Worm (Caenorhabditis elegans) whole organism, young adult: ENCODE measurements around the gene str-162.

Source experiments
- F23B12.7 ChIP-seq: sonication (generic microtip); optimal IDR thresholded peaks from 2 replicates; lab custom pipeline; 2017; ENCODE audit warnings: missing genetic modification characterization, mild to moderate bottlenecking, missing compliant biosample characterization, antibody characterized with exemption, moderate library complexity; ENCODE audit not compliant: insufficient read depth
- aptf-2 ChIP-seq: fragments of 200-800 bp; sonication (Bioruptor generic); conservative IDR thresholded peaks from 2 replicates; pipeline ENCODE4 v1.3.6; 2022; ENCODE audit warnings: missing genetic modification reagents, missing genetic modification characterization, missing compliant biosample characterization
- ceh-79 ChIP-seq: sonication (generic microtip); optimal IDR thresholded peaks from 2 replicates; lab custom pipeline; 2017; ENCODE audit warnings: mild to moderate bottlenecking, missing genetic modification characterization, missing compliant biosample characterization
- chd-7 ChIP-seq: sonication (generic microtip); optimal IDR thresholded peaks from 2 replicates; lab custom pipeline; 2016; ENCODE audit warnings: mild to moderate bottlenecking, missing genetic modification characterization, moderate library complexity, missing compliant biosample characterization
- fkh-3 ChIP-seq: sonication (generic microtip); optimal IDR thresholded peaks from 2 replicates; lab custom pipeline; 2016; ENCODE audit warnings: mild to moderate bottlenecking, missing genetic modification characterization, missing compliant biosample characterization
- hlh-26 ChIP-seq: fragments of 200-800 bp; sonication (Bioruptor generic); conservative IDR thresholded peaks from 2 replicates; pipeline ENCODE4 v1.3.6; 2022; ENCODE audit warnings: missing genetic modification reagents, missing genetic modification characterization, missing compliant biosample characterization
- sdz-38 ChIP-seq: sonication (generic microtip); optimal IDR thresholded peaks from 2 replicates; lab custom pipeline; 2016; ENCODE audit warnings: missing genotype, missing genetic modification characterization, missing compliant biosample characterization
- sptf-2 ChIP-seq: fragments of 200-800 bp; sonication (Bioruptor generic); optimal IDR thresholded peaks from 2 replicates; lab custom pipeline; 2018; ENCODE audit warnings: mild to moderate bottlenecking, missing genetic modification characterization, missing compliant biosample characterization
- ztf-28 ChIP-seq: fragments of 200-800 bp; sonication (Bioruptor generic); IDR thresholded peaks from 2 replicates; pipeline ENCODE4 v1.3.6; 2022; ENCODE audit warnings: missing genetic modification reagents, missing genetic modification characterization, missing compliant biosample characterization
- ztf-3 ChIP-seq: fragments of 200-800 bp; sonication (Bioruptor generic); optimal IDR thresholded peaks from 2 replicates; lab custom pipeline; 2018; ENCODE audit warnings: mild to moderate bottlenecking, missing genetic modification characterization, missing compliant biosample characterization

str-162 gene

ce11 chrIV:5038744-5039143 is 46.6 kb downstream of the str-162 start (continued):
- TF ChIP-seq fkh-3 (tag; lab: Kevin White, UChicago) (no peak), sptf-2 (peak; percentile 74), ceh-79 (tag; lab: Kevin White, UChicago) (no peak), ztf-3 (GFP tag; lab: Kevin White, UChicago) (no peak), ztf-28 (peak; percentile 78), hlh-26 (no peak), sdz-38 (tag; lab: Kevin White, UChicago) (no peak), aptf-2 (GFP tag; lab: Robert Waterston, UW) (no peak), F23B12.7 (tag; lab: Kevin White, UChicago) (peak; percentile 66), chd-7 (no peak)
